Worm (Caenorhabditis elegans) whole organism, L2 larva: ENCODE results near the gene lin-38.

ENCODE experiments used
- C34F6.9 ChIP-seq: fragments of 150-350 bp; optimal IDR thresholded peaks from 2 replicates; lab custom pipeline; 2014; ENCODE audit warnings: missing biosample characterization, missing genetic modification characterization
- F13H6.1 ChIP-seq: sonication (generic microtip); optimal IDR thresholded peaks from 2 replicates; lab custom pipeline; 2016; ENCODE audit warnings: missing genetic modification characterization, missing compliant biosample characterization
- Y55F3AM.14 ChIP-seq: fragments of 200-800 bp; sonication (Bioruptor generic); optimal IDR thresholded peaks from 2 replicates; lab custom pipeline; 2018; ENCODE audit warnings: mild to moderate bottlenecking, missing genetic modification characterization, missing compliant biosample characterization
- ama-1 ChIP-seq: fragments of 150-350 bp; optimal IDR thresholded peaks from 2 replicates; lab custom pipeline; 2018; ENCODE audit warnings: inconsistent platforms
- blmp-1 ChIP-seq: sonication (generic microtip); optimal IDR thresholded peaks from 2 replicates; lab custom pipeline; 2017; ENCODE audit warnings: missing genetic modification characterization, mild to moderate bottlenecking, missing compliant biosample characterization, antibody characterized with exemption, moderate library complexity; ENCODE audit not compliant: insufficient read depth
- ceh-16 ChIP-seq: fragments of 150-350 bp; optimal IDR thresholded peaks from 2 replicates; lab custom pipeline; 2014; ENCODE audit warnings: missing biosample characterization, missing genetic modification characterization
- ceh-82 ChIP-seq: fragments of 150-350 bp; optimal IDR thresholded peaks from 2 replicates; lab custom pipeline; 2014; ENCODE audit warnings: missing biosample characterization, missing genetic modification characterization
- crh-2 ChIP-seq: sonication (generic microtip); optimal IDR thresholded peaks from 2 replicates; lab custom pipeline; 2017; ENCODE audit warnings: missing biosample characterization, missing genetic modification characterization
- dmd-4 ChIP-seq: sonication (generic microtip); optimal IDR thresholded peaks from 2 replicates; lab custom pipeline; 2017; ENCODE audit warnings: missing biosample characterization, missing genetic modification characterization
- egl-27 ChIP-seq: sonication (generic microtip); optimal IDR thresholded peaks from 3 replicates; lab custom pipeline; 2017; ENCODE audit warnings: missing biosample characterization, missing genetic modification reagents, missing genetic modification characterization
- elt-1 ChIP-seq: fragments of 150-350 bp; optimal IDR thresholded peaks from 2 replicates; lab custom pipeline; 2014; ENCODE audit warnings: missing biosample characterization, missing genetic modification characterization
- fos-1 ChIP-seq: fragments of 150-350 bp; optimal IDR thresholded peaks from 2 replicates; lab custom pipeline; 2014; ENCODE audit warnings: missing biosample characterization, missing genetic modification characterization
- gmeb-1 ChIP-seq: fragments of 150-350 bp; optimal IDR thresholded peaks from 2 replicates; lab custom pipeline; 2014; ENCODE audit warnings: missing biosample characterization, missing genetic modification characterization
- lin-11 ChIP-seq: fragments of 150-350 bp; sonication (generic microtip); optimal IDR thresholded peaks from 2 replicates; lab custom pipeline; 2014; ENCODE audit warnings: missing biosample characterization, missing genetic modification characterization, inconsistent platforms, mixed read lengths
- lin-13 ChIP-seq: fragments of 150-350 bp; optimal IDR thresholded peaks from 2 replicates; lab custom pipeline; 2014; ENCODE audit warnings: missing biosample characterization, missing genetic modification reagents, missing genetic modification characterization
- lsy-2 ChIP-seq, 2 experiments: fragments of 150-350 bp in 1 of 2; sonication (generic microtip) in 1 of 2; optimal IDR thresholded peaks; 2 replicates each; lab custom pipeline; 2014 to 2017; ENCODE audit warnings: missing biosample characterization in 2 of 2, missing genetic modification characterization in 2 of 2
- mab-5 ChIP-seq: fragments of 150-350 bp; optimal IDR thresholded peaks from 2 replicates; lab custom pipeline; 2014; ENCODE audit warnings: missing biosample characterization, missing genetic modification characterization
- mbf-1 ChIP-seq: sonication (generic microtip); optimal IDR thresholded peaks from 2 replicates; lab custom pipeline; 2017; ENCODE audit warnings: missing biosample characterization, missing genetic modification characterization
- mdl-1 ChIP-seq, 2 experiments: fragments of 150-350 bp in 1 of 2; sonication (generic microtip) in 1 of 2; optimal IDR thresholded peaks; 2 replicates each; lab custom pipeline; 2017; ENCODE audit warnings: missing biosample characterization in 2 of 2, missing genetic modification characterization in 2 of 2
- nhr-10 ChIP-seq: sonication (generic microtip); optimal IDR thresholded peaks from 2 replicates; lab custom pipeline; 2017; ENCODE audit warnings: missing biosample characterization, missing genetic modification characterization
- nhr-11 ChIP-seq: fragments of 150-350 bp; optimal IDR thresholded peaks from 2 replicates; lab custom pipeline; 2014; ENCODE audit warnings: missing biosample characterization, missing genetic modification characterization
- nhr-12 ChIP-seq: fragments of 150-350 bp; optimal IDR thresholded peaks from 2 replicates; lab custom pipeline; 2014; ENCODE audit warnings: missing biosample characterization, missing genetic modification characterization
- nhr-129 ChIP-seq: fragments of 150-350 bp; optimal IDR thresholded peaks from 2 replicates; lab custom pipeline; 2014; ENCODE audit warnings: missing biosample characterization, missing genetic modification characterization
- nhr-21 ChIP-seq: fragments of 150-350 bp; optimal IDR thresholded peaks from 2 replicates; lab custom pipeline; 2014; ENCODE audit warnings: missing biosample characterization, missing genetic modification characterization
- nhr-23 ChIP-seq: fragments of 150-350 bp; optimal IDR thresholded peaks from 2 replicates; lab custom pipeline; 2014; ENCODE audit warnings: missing biosample characterization, missing genetic modification reagents, missing genetic modification characterization
- nhr-237 ChIP-seq: fragments of 150-350 bp; optimal IDR thresholded peaks from 2 replicates; lab custom pipeline; 2014; ENCODE audit warnings: missing biosample characterization, missing genetic modification characterization
- nhr-25 ChIP-seq: fragments of 150-350 bp; sonication (generic microtip); optimal IDR thresholded peaks from 3 replicates; lab custom pipeline; 2014; ENCODE audit warnings: missing biosample characterization, missing genetic modification characterization
- nhr-77 ChIP-seq: fragments of 150-350 bp; optimal IDR thresholded peaks from 2 replicates; lab custom pipeline; 2014; ENCODE audit warnings: missing biosample characterization, missing genetic modification characterization
- peb-1 ChIP-seq: fragments of 150-350 bp; optimal IDR thresholded peaks from 2 replicates; lab custom pipeline; 2014; ENCODE audit warnings: missing biosample characterization, missing genetic modification characterization
- sem-4 ChIP-seq: fragments of 150-350 bp; optimal IDR thresholded peaks from 2 replicates; lab custom pipeline; 2014; ENCODE audit warnings: missing biosample characterization, missing genetic modification reagents, missing genetic modification characterization
- sma-3 ChIP-seq: sonication (generic microtip); optimal IDR thresholded peaks from 2 replicates; lab custom pipeline; 2016; ENCODE audit warnings: missing genetic modification reagents, missing genetic modification characterization, missing compliant biosample characterization
- snpc-4 ChIP-seq: fragments of 150-350 bp; optimal IDR thresholded peaks from 2 replicates; lab custom pipeline; 2014; ENCODE audit warnings: missing biosample characterization, missing genetic modification characterization
- unc-39 ChIP-seq: fragments of 150-350 bp; optimal IDR thresholded peaks from 2 replicates; lab custom pipeline; 2014; ENCODE audit warnings: missing biosample characterization, missing genetic modification characterization
- unc-55 ChIP-seq: fragments of 150-350 bp; sonication (generic microtip); optimal IDR thresholded peaks from 3 replicates; lab custom pipeline; 2014; ENCODE audit warnings: missing biosample characterization, missing genetic modification reagents, missing genetic modification characterization
- zag-1 ChIP-seq: fragments of 150-350 bp; optimal IDR thresholded peaks from 2 replicates; lab custom pipeline; 2014; ENCODE audit warnings: missing biosample characterization, missing genetic modification characterization
- ztf-1 ChIP-seq: fragments of 200-800 bp; sonication (Bioruptor generic); conservative IDR thresholded peaks from 2 replicates; pipeline ENCODE4 v1.3.6; 2022; ENCODE audit warnings: missing genetic modification characterization, missing compliant biosample characterization
- ztf-11 ChIP-seq: sonication (generic microtip); optimal IDR thresholded peaks from 2 replicates; lab custom pipeline; 2017; ENCODE audit warnings: missing biosample characterization, missing genetic modification characterization

lin-38 gene

ce11 chrII:13531118-13531517 is 44.6 kb upstream of the lin-38 start, which contains the start of gene snx-14:
Gene snx-14 (minus strand): TSS chrII:13531218.
- TF ChIP-seq nhr-11 (tag; lab: Kevin White, UChicago) (no peak), nhr-10 (no peak), peb-1 (tag; lab: Kevin White, UChicago) (no peak), ztf-11 (tag; lab: Kevin White, UChicago) (no peak), mbf-1 (no peak), blmp-1 (no peak), nhr-23 (no peak), snpc-4 (no peak), unc-55 (GFP tag; lab: Kevin White, UChicago) (no peak), dmd-4 (tag; lab: Kevin White, UChicago) (no peak)

DNA sequence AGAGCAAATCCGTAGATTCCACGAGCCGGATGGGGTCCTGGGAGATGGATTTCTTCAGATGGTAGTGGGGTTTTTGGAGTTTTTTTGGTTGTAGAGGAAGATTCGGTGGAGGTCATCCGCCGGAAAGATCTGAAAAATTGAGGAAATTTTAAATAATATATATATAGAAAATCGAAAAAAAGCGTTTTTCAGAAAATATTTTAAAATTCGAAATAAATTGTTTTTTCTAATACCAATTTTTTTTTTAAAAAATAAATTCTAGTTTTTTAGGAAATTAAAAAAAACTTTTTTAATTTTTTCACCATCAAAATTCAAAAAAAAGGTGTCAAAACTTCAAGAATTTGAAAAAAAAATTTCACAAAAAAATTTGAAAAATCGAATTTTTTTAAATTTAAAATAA is 34.8 kb upstream of the lin-38 start, which contains the start of the genes noa-1 and Y48E1B.17:
noa-1 (minus strand) TSS at position 101 of the 400 bp plus-strand sequence.
Y48E1B.17 (minus strand) TSS at position 129 of the 400 bp plus-strand sequence.
- no peak for TF ChIP-seq lsy-2 (tag; optimal IDR thresholded peaks at IDR 0.05; lab: Kevin White, UChicago)
- no peak for TF ChIP-seq ztf-1
- TF ChIP-seq F13H6.1, result no peak
- TF ChIP-seq nhr-25, result no peak
- no peak for TF ChIP-seq gmeb-1 (tag; lab: Kevin White, UChicago)
- TF ChIP-seq sem-4, result no peak
- TF ChIP-seq ztf-11 (tag; lab: Kevin White, UChicago), result no peak
- no peak for TF ChIP-seq ama-1 (lab: Kevin White, UChicago)
- no peak for TF ChIP-seq nhr-12
- no peak for TF ChIP-seq C34F6.9
- TF ChIP-seq nhr-23, result no peak
- no peak for TF ChIP-seq egl-27
- TF ChIP-seq sma-3 (GFP tag; lab: Kevin White, UChicago), result no peak
- TF ChIP-seq unc-55 (GFP tag; lab: Kevin White, UChicago), result no peak
- TF ChIP-seq ceh-82 (tag; lab: Kevin White, UChicago), result no peak
- no peak for TF ChIP-seq nhr-77 (tag; lab: Kevin White, UChicago)

DNA sequence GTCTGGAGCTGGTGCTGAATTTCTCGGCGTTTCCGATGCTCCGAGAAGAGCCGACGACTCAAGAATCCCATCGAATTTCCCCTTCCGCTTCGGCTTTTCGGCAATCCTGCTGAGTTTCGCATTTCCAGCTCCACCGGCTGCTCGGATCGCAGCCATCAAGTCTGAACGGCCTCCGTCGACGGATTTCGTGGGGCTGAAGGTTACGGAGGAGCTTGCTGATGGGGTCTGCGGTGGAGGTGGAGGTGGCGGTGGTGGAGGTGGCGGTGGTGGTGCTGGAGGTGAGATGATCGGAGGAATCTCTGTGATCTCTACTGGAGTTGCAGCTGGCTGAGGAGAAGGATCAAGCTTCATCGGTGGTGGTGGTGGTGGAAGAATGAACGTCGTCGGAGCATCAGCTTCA is 32.7 kb upstream of the lin-38 start:
- TF ChIP-seq dmd-4 (tag; lab: Kevin White, UChicago) (no peak), unc-39 (no peak), elt-1 (tag; lab: Kevin White, UChicago) (no peak), mbf-1 (no peak), crh-2 (tag; lab: Kevin White, UChicago) (no peak), fos-1 (tag; lab: Kevin White, UChicago) (no peak), F13H6.1 (no peak), nhr-23 (no peak), lsy-2 (tag; optimal IDR thresholded peaks at IDR 0.05; lab: Kevin White, UChicago) (no peak)

ce11 chrII:13547545-13547944 is 28.2 kb upstream of the lin-38 start, which contains the start of gene ddl-2:
Gene ddl-2 (minus strand): TSS chrII:13547645.
- TF ChIP-seq zag-1 (tag; lab: Kevin White, UChicago) (no peak), gmeb-1 (tag; lab: Kevin White, UChicago) (no peak), fos-1 (tag; lab: Kevin White, UChicago) (no peak), mdl-1 (tag; optimal IDR thresholded peaks at IDR 0.05; lab: Kevin White, UChicago) (no peak), ceh-82 (tag; lab: Kevin White, UChicago) (no peak), Y55F3AM.14 (GFP tag; lab: Kevin White, UChicago) (no peak), F13H6.1 (no peak), ceh-16 (tag; lab: Kevin White, UChicago) (no peak), nhr-21 (tag; lab: Kevin White, UChicago) (no peak), mab-5 (no peak), lin-11 (tag; lab: Kevin White, UChicago) (no peak), nhr-237 (tag; lab: Kevin White, UChicago) (no peak), nhr-10 (no peak), crh-2 (tag; lab: Kevin White, UChicago) (no peak), lsy-2 (tag; optimal IDR thresholded peaks at IDR 0.05; lab: Kevin White, UChicago) (no peak), nhr-12 (no peak), unc-39 (no peak)

- TF ChIP-seq nhr-129, result no peak
- no peak for TF ChIP-seq nhr-21 (tag; lab: Kevin White, UChicago)
- TF ChIP-seq ama-1 (lab: Kevin White, UChicago), result no peak
- no peak for TF ChIP-seq fos-1 (tag; lab: Kevin White, UChicago)
- TF ChIP-seq mbf-1, result no peak
- TF ChIP-seq C34F6.9, result no peak
- TF ChIP-seq unc-55 (GFP tag; lab: Kevin White, UChicago), result no peak
- no peak for TF ChIP-seq nhr-10
- TF ChIP-seq zag-1 (tag; lab: Kevin White, UChicago), result no peak
- TF ChIP-seq lin-11 (tag; lab: Kevin White, UChicago), result no peak
- TF ChIP-seq crh-2 (tag; lab: Kevin White, UChicago), result no peak
- no peak for TF ChIP-seq nhr-25
- TF ChIP-seq lin-13 (GFP tag; lab: Kevin White, UChicago), result no peak
- no peak for TF ChIP-seq blmp-1
- no peak for TF ChIP-seq nhr-237 (tag; lab: Kevin White, UChicago)
- TF ChIP-seq, all 48 proteins: peak for 0
Observed at ce11 chrII:13560553-13560952, 15.2 kb upstream of the lin-38 start.
